Worm (Caenorhabditis elegans) whole organism, mixed stage, embryonic: ENCODE data around the gene taf-7.1.

ENCODE experiments used
- blmp-1 ChIP-seq: fragments of 150-350 bp; optimal IDR thresholded peaks from 2 replicates; lab custom pipeline; 2014; ENCODE audit warnings: missing biosample characterization, missing genetic modification characterization
- ceh-39 ChIP-seq: fragments of 150-350 bp; optimal IDR thresholded peaks from 2 replicates; lab custom pipeline; 2014; ENCODE audit warnings: missing biosample characterization, missing genetic modification characterization
- ceh-43 ChIP-seq: fragments of 200-800 bp; sonication (Bioruptor generic); optimal IDR thresholded peaks from 2 replicates; lab custom pipeline; 2018; ENCODE audit warnings: mild to moderate bottlenecking, missing genetic modification characterization, moderate library complexity, missing compliant biosample characterization
- ceh-83 ChIP-seq: fragments of 200-800 bp; sonication (Bioruptor generic); optimal IDR thresholded peaks from 2 replicates; lab custom pipeline; 2018; ENCODE audit warnings: mild to moderate bottlenecking, missing genetic modification characterization, missing compliant biosample characterization
- ces-1 ChIP-seq: fragments of 150-350 bp; optimal IDR thresholded peaks from 2 replicates; lab custom pipeline; 2014; ENCODE audit warnings: missing biosample characterization, missing genetic modification reagents, missing genetic modification characterization
- cnd-1 ChIP-seq: fragments of 200-800 bp; sonication (Bioruptor generic); optimal IDR thresholded peaks from 2 replicates; lab custom pipeline; 2018; ENCODE audit warnings: mild to moderate bottlenecking, missing genetic modification characterization, missing compliant biosample characterization
- drap-1 ChIP-seq: fragments of 200-800 bp; sonication (Bioruptor generic); optimal IDR thresholded peaks from 3 replicates; lab custom pipeline; 2018; ENCODE audit warnings: mild to moderate bottlenecking, missing genetic modification characterization, missing compliant biosample characterization
- elt-1 ChIP-seq: sonication (generic microtip); optimal IDR thresholded peaks from 2 replicates; lab custom pipeline; 2017; ENCODE audit warnings: missing genetic modification characterization, mild to moderate bottlenecking, missing compliant biosample characterization, antibody characterized with exemption, moderate library complexity, borderline replicate concordance; ENCODE audit not compliant: insufficient read depth
- elt-3 ChIP-seq: fragments of 150-350 bp; optimal IDR thresholded peaks from 2 replicates; lab custom pipeline; 2014; ENCODE audit warnings: missing biosample characterization, missing genetic modification characterization
- flh-1 ChIP-seq: fragments of 200-800 bp; sonication (Bioruptor generic); optimal IDR thresholded peaks from 2 replicates; lab custom pipeline; 2018; ENCODE audit warnings: mild to moderate bottlenecking, missing genetic modification characterization, moderate library complexity, missing compliant biosample characterization
- ham-2 ChIP-seq: fragments of 200-800 bp; sonication (Bioruptor generic); optimal IDR thresholded peaks from 2 replicates; lab custom pipeline; 2018; ENCODE audit warnings: mild to moderate bottlenecking, missing genetic modification characterization, missing compliant biosample characterization
- hlh-1 ChIP-seq: fragments of 150-350 bp; optimal IDR thresholded peaks from 2 replicates; lab custom pipeline; 2014; ENCODE audit warnings: missing biosample characterization, missing genetic modification reagents, missing genetic modification characterization
- lin-13 ChIP-seq: fragments of 150-350 bp; optimal IDR thresholded peaks from 2 replicates; lab custom pipeline; 2014; ENCODE audit warnings: missing biosample characterization, missing genetic modification characterization
- lin-32 ChIP-seq: fragments of 200-800 bp; sonication (Bioruptor generic); optimal IDR thresholded peaks from 2 replicates; lab custom pipeline; 2018; ENCODE audit warnings: mild to moderate bottlenecking, missing genetic modification characterization, missing compliant biosample characterization
- mep-1 ChIP-seq: fragments of 150-350 bp; optimal IDR thresholded peaks from 2 replicates; lab custom pipeline; 2017; ENCODE audit warnings: missing biosample characterization, missing genetic modification reagents, missing genetic modification characterization, inconsistent platforms
- mls-2 ChIP-seq: sonication (generic microtip); optimal IDR thresholded peaks from 2 replicates; lab custom pipeline; 2016; ENCODE audit warnings: mild to moderate bottlenecking, missing genetic modification characterization, moderate library complexity, missing compliant biosample characterization
- nhr-12 ChIP-seq: fragments of 150-350 bp; optimal IDR thresholded peaks from 2 replicates; lab custom pipeline; 2014; ENCODE audit warnings: missing biosample characterization, missing genetic modification characterization
- nhr-2 ChIP-seq: fragments of 150-350 bp; optimal IDR thresholded peaks from 2 replicates; lab custom pipeline; 2014; ENCODE audit warnings: missing biosample characterization, missing genetic modification characterization
- nhr-28 ChIP-seq: fragments of 150-350 bp; optimal IDR thresholded peaks from 2 replicates; lab custom pipeline; 2014; ENCODE audit warnings: missing biosample characterization, missing genetic modification characterization
- nhr-76 ChIP-seq: sonication (generic microtip); optimal IDR thresholded peaks from 2 replicates; lab custom pipeline; 2017; ENCODE audit warnings: missing biosample characterization, missing genetic modification characterization
- pha-4 ChIP-seq: fragments of 150-350 bp; optimal IDR thresholded peaks from 2 replicates; lab custom pipeline; 2018; ENCODE audit warnings: missing biosample characterization, missing genetic modification reagents, missing genetic modification characterization
- sem-2 ChIP-seq: fragments of 200-800 bp; sonication (Bioruptor generic); optimal IDR thresholded peaks from 2 replicates; lab custom pipeline; 2018; ENCODE audit warnings: mild to moderate bottlenecking, missing genetic modification characterization, missing compliant biosample characterization
- snpc-4 ChIP-seq: fragments of 150-350 bp; optimal IDR thresholded peaks from 2 replicates; lab custom pipeline; 2014; ENCODE audit warnings: missing biosample characterization, missing genetic modification characterization
- sptf-1 ChIP-seq: sonication (generic microtip); optimal IDR thresholded peaks from 2 replicates; lab custom pipeline; 2017; ENCODE audit warnings: mild to moderate bottlenecking, missing genetic modification characterization, moderate library complexity, missing compliant biosample characterization
- tbx-8 ChIP-seq: fragments of 200-800 bp; sonication (Bioruptor generic); optimal IDR thresholded peaks from 2 replicates; lab custom pipeline; 2018; ENCODE audit warnings: mild to moderate bottlenecking, missing genetic modification characterization, moderate library complexity, missing compliant biosample characterization
- unc-120 ChIP-seq: sonication (generic microtip); optimal IDR thresholded peaks from 2 replicates; lab custom pipeline; 2017; ENCODE audit warnings: missing genetic modification characterization, missing compliant biosample characterization; ENCODE audit not compliant: poor library complexity, severe bottlenecking
- unc-39 ChIP-seq: fragments of 150-350 bp; optimal IDR thresholded peaks from 2 replicates; lab custom pipeline; 2014; ENCODE audit warnings: missing biosample characterization, missing genetic modification characterization
- unc-62 ChIP-seq: fragments of 150-350 bp; optimal IDR thresholded peaks from 2 replicates; lab custom pipeline; 2014; ENCODE audit warnings: missing biosample characterization, missing genetic modification reagents, missing genetic modification characterization
- zip-8 ChIP-seq: fragments of 150-350 bp; optimal IDR thresholded peaks from 2 replicates; lab custom pipeline; 2014; ENCODE audit warnings: missing biosample characterization, missing genetic modification characterization
- ztf-11 ChIP-seq: fragments of 150-350 bp; optimal IDR thresholded peaks from 2 replicates; lab custom pipeline; 2014; ENCODE audit warnings: missing biosample characterization, missing genetic modification characterization

taf-7.1 gene

DNA sequence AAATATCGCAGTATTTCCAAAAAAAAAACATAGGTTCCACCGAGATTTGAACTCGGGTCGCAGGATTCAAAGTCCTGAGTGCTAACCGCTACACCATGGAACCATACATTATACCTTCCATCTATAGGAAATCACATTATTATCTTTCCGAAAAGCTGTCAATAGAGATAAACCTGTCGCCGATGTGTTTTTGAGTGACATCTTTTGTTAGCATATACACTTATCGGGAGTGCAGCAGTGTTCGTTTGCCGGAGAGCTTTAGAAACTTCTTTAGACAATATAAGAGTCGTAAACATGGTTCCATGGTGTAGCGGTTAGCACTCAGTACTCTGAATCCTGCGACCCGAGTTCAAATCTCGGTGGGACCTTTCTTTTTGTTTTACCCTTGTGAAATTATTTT, 34.9 kb upstream of the taf-7.1 start:
- TF ChIP-seq cnd-1 (tag; lab: Kevin White, UChicago), result no peak
- TF ChIP-seq ceh-83 (GFP tag; lab: Kevin White, UChicago), result peak; percentile 4

DNA sequence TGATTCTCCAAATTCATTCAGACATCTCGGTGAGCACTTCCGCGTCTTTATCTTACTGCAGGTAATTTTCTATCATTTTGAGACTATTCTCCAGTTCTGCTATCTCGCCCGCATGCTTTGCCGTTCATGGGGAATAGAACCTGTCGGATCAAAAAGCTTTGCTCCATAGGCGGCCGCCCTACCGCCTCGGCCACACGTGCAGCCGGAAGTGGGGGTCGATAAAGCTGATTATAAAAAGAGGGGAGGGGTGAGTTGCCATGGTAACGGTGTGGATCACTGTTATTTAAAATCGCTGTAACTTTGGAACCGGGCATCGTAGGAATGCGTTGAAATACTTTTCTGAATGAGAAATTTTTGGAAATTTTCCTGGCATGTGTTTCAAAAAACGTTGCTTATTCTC, 33.1 kb upstream of the taf-7.1 start:
- TF ChIP-seq blmp-1 (no peak), ceh-43 (no peak), sptf-1 (tag; lab: Kevin White, UChicago) (no peak), ham-2 (GFP tag; lab: Kevin White, UChicago) (no peak), ceh-39 (tag; lab: Kevin White, UChicago) (no peak), unc-39 (tag; lab: Kevin White, UChicago) (no peak), lin-32 (GFP tag; lab: Kevin White, UChicago) (no peak), hlh-1 (tag; lab: Kevin White, UChicago) (no peak), ztf-11 (tag; lab: Kevin White, UChicago) (no peak), mls-2 (tag; lab: Kevin White, UChicago) (no peak), unc-62 (GFP tag; lab: Kevin White, UChicago) (no peak), nhr-76 (tag; lab: Kevin White, UChicago) (no peak), elt-1 (tag; lab: Kevin White, UChicago) (no peak), sem-2 (no peak), unc-120 (tag; lab: Kevin White, UChicago) (no peak), lin-13 (tag; lab: Kevin White, UChicago) (no peak), pha-4 (tag; lab: Kevin White, UChicago) (no peak), drap-1 (GFP tag; lab: Kevin White, UChicago) (no peak), ces-1 (GFP tag; lab: Kevin White, UChicago) (no peak), elt-3 (tag; lab: Kevin White, UChicago) (no peak)

- no peak for TF ChIP-seq nhr-12 (tag; lab: Kevin White, UChicago)
- TF ChIP-seq, all 35 proteins: peak for 0
Measured at ce11 chrX:11869260-11869659, 32.0 kb upstream of the taf-7.1 start, which contains the start of gene dot-1.2. Gene dot-1.2, minus strand, starts transcription at chrX:11869360.

ce11 chrX:11865083-11865482, 27.8 kb upstream of the taf-7.1 start, which contains the start of gene F54F7.6:
Gene F54F7.6, plus strand, starts transcription at chrX:11865383.
- TF ChIP-seq zip-8 (tag; lab: Kevin White, UChicago) (no peak), ceh-83 (GFP tag; lab: Kevin White, UChicago) (no peak), elt-1 (tag; lab: Kevin White, UChicago) (no peak), ceh-39 (tag; lab: Kevin White, UChicago) (no peak)

- TF ChIP-seq mls-2 (tag; lab: Kevin White, UChicago) (no peak), ceh-39 (tag; lab: Kevin White, UChicago) (no peak), pha-4 (tag; lab: Kevin White, UChicago) (no peak), mep-1 (tag; lab: Kevin White, UChicago) (no peak), nhr-2 (tag; lab: Kevin White, UChicago) (no peak), nhr-76 (tag; lab: Kevin White, UChicago) (no peak), drap-1 (GFP tag; lab: Kevin White, UChicago) (no peak), snpc-4 (tag; lab: Kevin White, UChicago) (no peak), ham-2 (GFP tag; lab: Kevin White, UChicago) (no peak), sptf-1 (tag; lab: Kevin White, UChicago) (no peak), tbx-8 (GFP tag; lab: Kevin White, UChicago) (no peak), nhr-12 (tag; lab: Kevin White, UChicago) (no peak), hlh-1 (tag; lab: Kevin White, UChicago) (no peak), flh-1 (GFP tag; lab: Kevin White, UChicago) (no peak), elt-3 (tag; lab: Kevin White, UChicago) (no peak), nhr-28 (tag; lab: Kevin White, UChicago) (no peak)
Measured at ce11 chrX:11863307-11863706, 26.0 kb upstream of the taf-7.1 start, which contains the start of gene F54F7.10. Gene F54F7.10, plus strand, starts transcription at chrX:11863607.
